Fruit fly (Drosophila melanogaster) whole organism, prepupa: ENCODE data around the gene CG1998.
A peak's percentile ranks its signal among the peaks of the same experiment; 100 is the strongest.

Experiments
- CG6163 ChIP-seq: fragments of 200-800 bp; sonication (Bioruptor generic); IDR thresholded peaks from 3 replicates; pipeline ENCODE4 v1.3.6; 2022; ENCODE audit warnings: missing biosample characterization, missing genetic modification characterization
- CG6276 ChIP-seq: fragments of 200-800 bp; sonication (Bioruptor generic); optimal IDR thresholded peaks from 2 replicates; lab custom pipeline; 2017; ENCODE audit warnings: missing biosample characterization, mild to moderate bottlenecking, missing genetic modification characterization
- Hr4 ChIP-seq: fragments of 200-800 bp; sonication (Bioruptor generic); optimal IDR thresholded peaks from 3 replicates; lab custom pipeline; 2016; ENCODE audit warnings: missing biosample characterization, missing genetic modification characterization
- lz ChIP-seq: fragments of 200-800 bp; sonication (Bioruptor generic); optimal IDR thresholded peaks from 3 replicates; lab custom pipeline; 2016; ENCODE audit warnings: missing biosample characterization, missing genetic modification characterization

- TF ChIP-seq CG6163 (0 out of 3 replicates have a peak, but pooled peaks have one; percentile 49), Hr4 (GFP tag; lab: Kevin White, UChicago) (peak; percentile 65), lz (GFP tag; lab: Kevin White, UChicago) (peak; percentile 66), CG6276 (GFP tag; lab: Kevin White, UChicago) (peak; percentile 78)
Observed at dm6 chrX:13396378-13397099, 16.3 kb downstream of the CG1998 start, which contains the start of gene Bcat.
